Fruit fly (Drosophila melanogaster) whole organism: ENCODE measurements around the gene CG9727.

Source experiments
- CG8478 ChIP-seq: fragments of >200 bp; optimal IDR thresholded peaks from 2 replicates; lab custom pipeline; 2018; ENCODE audit warnings: inconsistent platforms
- Dll ChIP-seq: fragments of >200 bp; optimal IDR thresholded peaks from 2 replicates; lab custom pipeline; 2017
- EcR ChIP-seq, 2 experiments: fragments of >200 bp; optimal IDR thresholded peaks; 2 replicates each; lab custom pipeline; 2017; ENCODE audit warnings: missing biosample characterization in 2 of 2, missing genetic modification characterization in 2 of 2, missing genetic modification reagents in 2 of 2
- pan ChIP-seq: fragments of >200 bp; optimal IDR thresholded peaks from 2 replicates; lab custom pipeline; 2017
- psq ChIP-seq: fragments of >200 bp; optimal IDR thresholded peaks from 2 replicates; lab custom pipeline; 2017
- usp ChIP-seq: fragments of >200 bp; optimal IDR thresholded peaks from 2 replicates; lab custom pipeline; 2017; ENCODE audit warnings: missing biosample characterization, missing genetic modification characterization, mixed read lengths

CG9727 gene

DNA sequence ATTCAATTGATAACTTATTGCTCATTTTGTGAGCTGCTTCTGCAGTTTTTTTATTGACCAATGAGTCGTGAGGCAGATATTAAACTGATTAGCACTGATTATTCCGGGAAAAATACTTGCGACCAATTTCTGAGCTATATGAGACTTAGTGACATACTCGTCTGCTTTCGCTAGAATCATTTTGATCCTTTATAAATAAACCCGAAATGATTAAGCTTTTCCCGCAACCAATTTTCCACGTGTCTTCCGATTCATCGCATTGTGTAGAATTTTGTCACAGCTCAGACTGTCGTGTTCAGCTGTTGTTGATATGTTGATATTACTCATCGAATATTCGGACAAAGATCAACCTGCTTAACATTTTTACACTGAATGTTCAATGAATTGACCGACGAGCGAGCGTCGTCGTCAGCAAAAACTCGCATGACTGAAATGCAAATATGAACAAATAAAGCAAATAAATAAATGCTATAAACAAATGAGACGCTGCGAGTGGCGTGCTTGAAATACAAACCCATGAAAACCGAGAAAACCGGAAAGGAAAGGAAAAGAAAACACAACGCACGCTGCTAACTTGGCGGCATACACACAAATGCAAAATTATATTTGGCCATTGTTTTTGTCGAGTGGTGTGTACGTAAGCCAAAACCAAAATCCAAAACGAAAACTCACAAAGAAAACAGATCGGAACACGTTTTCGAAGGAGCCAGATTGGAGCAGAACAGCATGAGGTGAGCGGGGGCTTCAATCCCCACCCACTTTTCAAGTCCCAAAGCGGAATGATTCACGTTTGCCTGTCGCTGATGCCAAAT, 55.6 kb downstream of the CG9727 start:
- TF ChIP-seq EcR (GFP tag; optimal IDR thresholded peaks at IDR 0.05; lab: Kevin White, UChicago) (no peak), psq (lab: Kevin White, UChicago) (no peak), pan (lab: Kevin White, UChicago) (no peak), Dll (no peak), CG8478 (no peak), usp (GFP tag; lab: Kevin White, UChicago) (no peak)
